Worm (Caenorhabditis elegans) whole organism, young adult: ENCODE results near the gene T10D4.6.

Experiments
- B0261.1 ChIP-seq: sonication (generic microtip); optimal IDR thresholded peaks from 2 replicates; lab custom pipeline; 2016; ENCODE audit warnings: mild to moderate bottlenecking, missing genetic modification characterization, moderate library complexity, missing compliant biosample characterization
- B0336.3 ChIP-seq: fragments of 200-800 bp; sonication (Bioruptor generic); IDR thresholded peaks from 2 replicates; pipeline ENCODE4 v1.3.6; 2022; ENCODE audit warnings: missing genetic modification characterization, missing compliant biosample characterization
- C17E4.6 ChIP-seq: fragments of 200-800 bp; sonication (Bioruptor generic); IDR thresholded peaks from 2 replicates; pipeline ENCODE4 v1.3.6; 2022; ENCODE audit warnings: missing genetic modification reagents, missing genetic modification characterization, missing compliant biosample characterization
- D2030.7 ChIP-seq: fragments of 200-800 bp; sonication (Bioruptor generic); IDR thresholded peaks from 2 replicates; pipeline ENCODE4 v1.3.6; 2022; ENCODE audit warnings: missing genetic modification reagents, missing genetic modification characterization, missing compliant biosample characterization
- F22D6.2 ChIP-seq: sonication (generic microtip); optimal IDR thresholded peaks from 2 replicates; lab custom pipeline; 2016; ENCODE audit warnings: mild to moderate bottlenecking, missing genetic modification characterization, missing compliant biosample characterization
- F52B5.7 ChIP-seq: sonication (generic microtip); optimal IDR thresholded peaks from 2 replicates; lab custom pipeline; 2016; ENCODE audit warnings: mild to moderate bottlenecking, missing genetic modification characterization, missing compliant biosample characterization
- ZK185.1 ChIP-seq: sonication (generic microtip); optimal IDR thresholded peaks from 2 replicates; lab custom pipeline; 2016; ENCODE audit warnings: mild to moderate bottlenecking, missing genetic modification characterization, missing compliant biosample characterization; ENCODE audit not compliant: poor library complexity, severe bottlenecking
- aptf-2 ChIP-seq: fragments of 200-800 bp; sonication (Bioruptor generic); conservative IDR thresholded peaks from 2 replicates; pipeline ENCODE4 v1.3.6; 2022; ENCODE audit warnings: missing genetic modification reagents, missing genetic modification characterization, missing compliant biosample characterization
- athp-1 ChIP-seq: sonication (generic microtip); optimal IDR thresholded peaks from 2 replicates; lab custom pipeline; 2017; ENCODE audit warnings: mild to moderate bottlenecking, missing genetic modification characterization, missing compliant biosample characterization
- attf-3 ChIP-seq: fragments of 200-800 bp; sonication (Bioruptor generic); conservative IDR thresholded peaks from 2 replicates; pipeline ENCODE4 v1.3.6; 2022; ENCODE audit warnings: missing genetic modification reagents, missing genetic modification characterization, missing compliant biosample characterization
- bed-2 ChIP-seq: fragments of 200-800 bp; sonication (Bioruptor generic); IDR thresholded peaks from 2 replicates; pipeline ENCODE4 v1.3.6; 2022; ENCODE audit warnings: missing genetic modification reagents, missing genetic modification characterization, missing compliant biosample characterization
- cebp-2 ChIP-seq: fragments of 200-800 bp; sonication (Bioruptor generic); IDR thresholded peaks from 2 replicates; pipeline ENCODE4 v1.3.6; 2022; ENCODE audit warnings: missing genetic modification characterization, missing compliant biosample characterization
- dox-1 ChIP-seq: fragments of 200-800 bp; sonication (Bioruptor generic); IDR thresholded peaks from 2 replicates; pipeline ENCODE4 v1.3.6; 2022; ENCODE audit warnings: missing genetic modification reagents, missing genetic modification characterization, missing compliant biosample characterization
- dpl-1 ChIP-seq: fragments of 150-350 bp; optimal IDR thresholded peaks from 2 replicates; lab custom pipeline; 2014; ENCODE audit warnings: missing biosample characterization, missing genetic modification reagents, missing genetic modification characterization
- egrh-3 ChIP-seq: fragments of 200-800 bp; sonication (Bioruptor generic); IDR thresholded peaks from 2 replicates; pipeline ENCODE4 v1.3.6; 2022; ENCODE audit warnings: missing genetic modification reagents, missing genetic modification characterization, missing compliant biosample characterization
- hmg-1.2 ChIP-seq: fragments of 200-800 bp; sonication (Bioruptor generic); IDR thresholded peaks from 2 replicates; pipeline ENCODE4 v1.3.6; 2022; ENCODE audit warnings: missing genetic modification reagents, missing genetic modification characterization, missing compliant biosample characterization
- hsf-1 ChIP-seq: fragments of 200-800 bp; sonication (Bioruptor generic); IDR thresholded peaks from 2 replicates; pipeline ENCODE4 v1.3.6; 2022; ENCODE audit warnings: missing genetic modification reagents, missing genetic modification characterization, missing compliant biosample characterization
- let-526 ChIP-seq: fragments of 200-800 bp; sonication (Bioruptor generic); IDR thresholded peaks from 2 replicates; pipeline ENCODE4 v1.3.6; 2022; ENCODE audit warnings: missing genetic modification reagents, missing genetic modification characterization, missing compliant biosample characterization
- let-607 ChIP-seq, 2 experiments: fragments of 200-800 bp in 1 of 2; sonication (Bioruptor generic) in 1 of 2; sonication (generic microtip) in 1 of 2; optimal IDR thresholded peaks; 2 replicates each; lab custom pipeline; 2016 to 2018; ENCODE audit warnings: mild to moderate bottlenecking in 2 of 2, missing compliant biosample characterization in 2 of 2, missing genetic modification characterization in 2 of 2, moderate library complexity in 2 of 2, missing genotype in 1 of 2
- lsl-1 ChIP-seq: fragments of 200-800 bp; sonication (Bioruptor generic); optimal IDR thresholded peaks from 2 replicates; lab custom pipeline; 2018; ENCODE audit warnings: mild to moderate bottlenecking, missing genetic modification characterization, moderate library complexity, missing compliant biosample characterization
- lsy-27 ChIP-seq: sonication (generic microtip); optimal IDR thresholded peaks from 2 replicates; lab custom pipeline; 2017; ENCODE audit warnings: missing genetic modification characterization, mild to moderate bottlenecking, missing compliant biosample characterization, antibody characterized with exemption, missing genotype, borderline replicate concordance; ENCODE audit not compliant: insufficient read depth
- madf-10 ChIP-seq: sonication (generic microtip); optimal IDR thresholded peaks from 2 replicates; lab custom pipeline; 2016; ENCODE audit warnings: mild to moderate bottlenecking, missing genetic modification characterization, missing compliant biosample characterization
- madf-6 ChIP-seq: fragments of 200-800 bp; sonication (Bioruptor generic); IDR thresholded peaks from 2 replicates; pipeline ENCODE4 v1.3.6; 2022; ENCODE audit warnings: missing genetic modification reagents, missing genetic modification characterization, missing compliant biosample characterization
- mcd-1 ChIP-seq: fragments of 200-800 bp; sonication (Bioruptor generic); IDR thresholded peaks from 2 replicates; pipeline ENCODE4 v1.3.6; 2022; ENCODE audit warnings: missing genetic modification reagents, missing genetic modification characterization, missing compliant biosample characterization
- mes-4 ChIP-seq: sonication (generic microtip); optimal IDR thresholded peaks from 2 replicates; lab custom pipeline; 2016; ENCODE audit warnings: missing genotype, missing genetic modification characterization, missing compliant biosample characterization
- nfyb-1 ChIP-seq: fragments of 200-800 bp; sonication (Bioruptor generic); IDR thresholded peaks from 2 replicates; pipeline ENCODE4 v1.3.6; 2022; ENCODE audit warnings: missing genetic modification reagents, missing genetic modification characterization, missing compliant biosample characterization
- nhr-27 ChIP-seq: fragments of 200-800 bp; sonication (Bioruptor generic); optimal IDR thresholded peaks from 2 replicates; lab custom pipeline; 2018; ENCODE audit warnings: mild to moderate bottlenecking, missing genetic modification characterization, moderate library complexity, missing compliant biosample characterization
- pha-4 ChIP-seq: fragments of 150-350 bp; sonication (generic microtip); optimal IDR thresholded peaks from 2 replicates; lab custom pipeline; 2014; ENCODE audit warnings: missing biosample characterization, missing genetic modification reagents, missing genetic modification characterization
- rcor-1 ChIP-seq: fragments of 200-800 bp; sonication (Bioruptor generic); IDR thresholded peaks from 2 replicates; pipeline ENCODE4 v1.3.6; 2022; ENCODE audit warnings: missing genetic modification reagents, missing genetic modification characterization, missing compliant biosample characterization
- sdz-38 ChIP-seq: sonication (generic microtip); optimal IDR thresholded peaks from 2 replicates; lab custom pipeline; 2016; ENCODE audit warnings: missing genotype, missing genetic modification characterization, missing compliant biosample characterization
- snpc-1.1 ChIP-seq: sonication (generic microtip); optimal IDR thresholded peaks from 2 replicates; lab custom pipeline; 2017; ENCODE audit warnings: missing genetic modification characterization, mild to moderate bottlenecking, missing compliant biosample characterization, antibody characterized with exemption, moderate library complexity, missing genotype, missing genetic modification reagents; ENCODE audit not compliant: insufficient read depth
- snpc-3.4 ChIP-seq: sonication (generic microtip); optimal IDR thresholded peaks from 2 replicates; lab custom pipeline; 2017; ENCODE audit warnings: missing genetic modification characterization, mild to moderate bottlenecking, missing compliant biosample characterization, antibody characterized with exemption, moderate library complexity, missing genotype, missing genetic modification reagents
- snpc-4 ChIP-seq, 5 experiments: fragments of 150-350 bp in 1 of 5; sonication (generic microtip) in 4 of 5; optimal IDR thresholded peaks; 2 replicates each; lab custom pipeline; 2014 to 2018; ENCODE audit warnings: missing genetic modification characterization in 5 of 5, missing biosample characterization in 3 of 5, antibody characterized with exemption in 2 of 5, mild to moderate bottlenecking in 2 of 5, missing compliant biosample characterization in 2 of 5, missing genotype in 2 of 5, moderate library complexity in 2 of 5, missing genetic modification reagents in 1 of 5
- xnd-1 ChIP-seq: sonication (generic microtip); optimal IDR thresholded peaks from 2 replicates; lab custom pipeline; 2016; ENCODE audit warnings: missing genotype, missing genetic modification reagents, missing genetic modification characterization, missing compliant biosample characterization
- zfh-2 ChIP-seq: fragments of 200-800 bp; sonication (Bioruptor generic); conservative IDR thresholded peaks from 2 replicates; pipeline ENCODE4 v1.3.6; 2022; ENCODE audit warnings: missing genetic modification reagents, missing genetic modification characterization, missing compliant biosample characterization
- ztf-22 ChIP-seq: fragments of 200-800 bp; sonication (Bioruptor generic); optimal IDR thresholded peaks from 2 replicates; lab custom pipeline; 2018; ENCODE audit warnings: mild to moderate bottlenecking, missing genetic modification characterization, moderate library complexity, missing compliant biosample characterization

Gene T10D4.6

DNA sequence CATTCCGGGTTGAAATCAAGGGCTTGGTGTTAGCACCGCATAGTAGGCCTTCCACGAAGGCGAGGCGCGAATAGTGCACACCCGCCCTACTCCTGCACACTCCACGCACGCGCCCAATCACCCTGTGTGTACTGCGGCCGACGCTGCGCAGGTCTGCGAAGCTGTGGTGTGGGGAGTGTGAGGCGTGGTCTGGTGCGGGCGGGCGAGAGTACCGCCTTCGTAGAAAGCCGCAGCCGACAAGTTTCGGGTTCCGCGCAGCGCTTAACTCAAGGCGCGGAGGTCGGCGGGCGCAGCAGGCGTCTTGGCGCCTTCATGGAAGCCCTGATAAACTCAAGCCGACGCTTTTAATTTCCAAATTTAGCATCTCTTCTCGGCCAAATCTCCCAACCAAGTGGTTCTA is 11.0 kb upstream of the T10D4.6 start (continued):
- TF ChIP-seq snpc-3.4, result no peak
- no peak for TF ChIP-seq madf-10 (tag; lab: Kevin White, UChicago)
- peak; percentile 84 for TF ChIP-seq egrh-3 (GFP tag; lab: Robert Waterston, UW)
- TF ChIP-seq attf-3 (GFP tag; lab: Robert Waterston, UW), result no peak
- no peak for TF ChIP-seq nfyb-1 (GFP tag; lab: Robert Waterston, UW)
- TF ChIP-seq F22D6.2 (tag; lab: Kevin White, UChicago), result no peak
- TF ChIP-seq sdz-38, result no peak

ce11 chrII:3109533-3109932 is 9.6 kb upstream of the T10D4.6 start:
- TF ChIP-seq zfh-2 (GFP tag; lab: Robert Waterston, UW) (peak; percentile 55; the same call in 1 of the 2 replicates), dpl-1 (GFP tag; lab: Kevin White, UChicago) (no peak), dox-1 (GFP tag; lab: Robert Waterston, UW) (0 out of 2 replicates have a peak, but pooled peaks have one; percentile 12)
- TF ChIP-seq, all 124 proteins: peak for 2

- TF ChIP-seq athp-1 (tag; lab: Kevin White, UChicago), result no peak
- TF ChIP-seq lsl-1, result no peak
- no peak for TF ChIP-seq hsf-1 (GFP tag; lab: Robert Waterston, UW)
- TF ChIP-seq egrh-3 (GFP tag; lab: Robert Waterston, UW), result peak; percentile 14; the same call in 1 of the 2 replicates
- no peak for TF ChIP-seq snpc-4 (GFP tag; optimal IDR thresholded peaks at IDR 0.05; lab: Kevin White, UChicago)
- TF ChIP-seq snpc-4 (tag; optimal IDR thresholded peaks at IDR 0.05; lab: Kevin White, UChicago), result peak in 2 of 4 experiments; percentile 57 to 74
- peak; percentile 60 for TF ChIP-seq snpc-1.1 (tag; lab: Kevin White, UChicago)
- TF ChIP-seq attf-3 (GFP tag; lab: Robert Waterston, UW), result 0 out of 2 replicates have a peak, but pooled peaks have one; percentile 7
- peak; percentile 10; the same call in 1 of the 2 replicates for TF ChIP-seq hmg-1.2 (GFP tag; lab: Robert Waterston, UW)
- TF ChIP-seq zfh-2 (GFP tag; lab: Robert Waterston, UW), result peak; percentile 46; the same call in 1 of the 2 replicates
- TF ChIP-seq cebp-2 (GFP tag; lab: Robert Waterston, UW), result 0 out of 2 replicates have a peak, but pooled peaks have one; percentile 17
- 0 out of 2 replicates have a peak, but pooled peaks have one; percentile 23 for TF ChIP-seq D2030.7
Observed at ce11 chrII:3110099-3110498, 9.0 kb upstream of the T10D4.6 start.

- no peak for TF ChIP-seq ZK185.1 (tag; lab: Kevin White, UChicago)
- TF ChIP-seq hmg-1.2 (GFP tag; lab: Robert Waterston, UW), result peak; percentile 63
Observed at ce11 chrII:3111147-3111546, 8.0 kb upstream of the T10D4.6 start, which contains the start of gene Y25C1A.13. TSS of gene Y25C1A.13 (minus strand) at chrII:3111247.

- TF ChIP-seq rcor-1 (GFP tag; lab: Robert Waterston, UW), result no peak
- no peak for TF ChIP-seq lsy-27 (tag; lab: Kevin White, UChicago)
- no peak for TF ChIP-seq F52B5.7 (tag; lab: Kevin White, UChicago)
- TF ChIP-seq let-607 (tag; optimal IDR thresholded peaks at IDR 0.05; lab: Kevin White, UChicago), result no peak
- TF ChIP-seq, all 124 proteins: peak for 0
Observed at ce11 chrII:3112313-3112712, 6.8 kb upstream of the T10D4.6 start, which contains the start of gene Y25C1A.2. TSS of gene Y25C1A.2 (plus strand) at chrII:3112613.

DNA sequence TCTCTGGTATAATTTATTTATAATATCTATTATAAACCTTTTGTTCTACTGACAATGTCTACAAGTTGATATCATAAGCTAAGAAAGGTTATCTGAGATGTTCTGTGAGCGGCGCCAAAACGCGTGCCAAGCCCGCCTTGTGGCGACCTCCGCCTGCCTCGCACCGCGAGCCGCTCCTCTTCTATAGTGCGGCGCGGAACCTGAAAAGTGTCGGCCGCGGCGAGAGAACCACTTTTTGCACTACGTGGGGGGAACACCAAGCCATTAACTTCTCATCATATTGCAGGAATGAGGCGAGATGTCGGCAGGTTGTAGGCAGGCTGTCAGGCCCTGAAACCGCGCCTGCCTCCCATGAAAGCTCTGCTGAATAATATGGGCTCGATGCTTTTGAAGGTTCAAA is 5.8 kb upstream of the T10D4.6 start:
- TF ChIP-seq nhr-27 (no peak), B0336.3 (GFP tag; lab: Robert Waterston, UW) (no peak), B0261.1 (tag; lab: Kevin White, UChicago) (no peak), zfh-2 (GFP tag; lab: Robert Waterston, UW) (peak; percentile 91), C17E4.6 (GFP tag; lab: Robert Waterston, UW) (no peak), aptf-2 (no peak), lsy-27 (tag; lab: Kevin White, UChicago) (no peak), mes-4 (no peak), mcd-1 (peak; percentile 40; the same call in 1 of the 2 replicates), madf-6 (GFP tag; lab: Robert Waterston, UW) (no peak), cebp-2 (GFP tag; lab: Robert Waterston, UW) (no peak), let-526 (no peak), xnd-1 (no peak), ztf-22 (no peak), dpl-1 (GFP tag; lab: Kevin White, UChicago) (no peak), bed-2 (GFP tag; lab: Robert Waterston, UW) (no peak), pha-4 (tag; lab: Kevin White, UChicago) (no peak), F52B5.7 (tag; lab: Kevin White, UChicago) (no peak)
